Worm (Caenorhabditis elegans): Measurements from ENCODE around the gene srr-4.

- no peak for TF ChIP-seq ZK546.5 (tag; optimal IDR thresholded peaks at IDR 0.05)
- TF ChIP-seq nhr-77 (tag; optimal IDR thresholded peaks at IDR 0.05), result no peak
These were observed 46.1 kb upstream of the srr-4 start, which contains the start of gene srsx-9 for ce11 chrV:4972943-4973342.
